Worm (Caenorhabditis elegans) whole organism, early embryonic: ENCODE measurements around the gene Y57G7A.5.

ENCODE experiments used
- ama-1 ChIP-seq: fragments of 150-350 bp; optimal IDR thresholded peaks from 2 replicates; lab custom pipeline; 2014
- ceh-13 ChIP-seq: fragments of 200-800 bp; sonication (Bioruptor generic); optimal IDR thresholded peaks from 2 replicates; lab custom pipeline; 2018; ENCODE audit warnings: mild to moderate bottlenecking, missing genetic modification characterization, missing compliant biosample characterization
- ets-7 ChIP-seq: sonication (generic microtip); optimal IDR thresholded peaks from 2 replicates; lab custom pipeline; 2016; ENCODE audit warnings: missing genotype, missing genetic modification characterization, missing compliant biosample characterization
- hmbx-1 ChIP-seq: sonication (generic microtip); optimal IDR thresholded peaks from 2 replicates; lab custom pipeline; 2016; ENCODE audit warnings: mild to moderate bottlenecking, missing genetic modification characterization, missing compliant biosample characterization
- tbx-11 ChIP-seq: fragments of 200-800 bp; sonication (Bioruptor generic); IDR thresholded peaks from 2 replicates; pipeline ENCODE4 v1.3.6; 2022; ENCODE audit warnings: missing genetic modification characterization, missing compliant biosample characterization

- TF ChIP-seq hmbx-1 (tag; lab: Kevin White, UChicago) (no peak), ets-7 (tag; lab: Kevin White, UChicago) (no peak), ceh-13 (no peak), ama-1 (lab: Kevin White, UChicago) (no peak), tbx-11 (GFP tag; lab: Robert Waterston, UW) (no peak)
Observed at ce11 chrII:1315245-1315644, 39.9 kb upstream of the Y57G7A.5 start.
